Fruit fly (Drosophila melanogaster) whole organism, embryonic: Measurements from ENCODE around the gene sra.
A peak's percentile ranks its signal among the peaks of the same experiment; 100 is the strongest.

Source experiments
- CG10209 ChIP-seq: fragments of 200-800 bp; sonication (Bioruptor generic); optimal IDR thresholded peaks from 3 replicates; lab custom pipeline; 2017; ENCODE audit warnings: missing biosample characterization, mild to moderate bottlenecking, missing genetic modification characterization, missing genetic modification reagents
- CG12155 ChIP-seq: fragments of 200-800 bp; sonication (Bioruptor generic); optimal IDR thresholded peaks from 3 replicates; lab custom pipeline; 2016; ENCODE audit warnings: missing biosample characterization, missing genetic modification characterization
- CG1233 ChIP-seq: fragments of 200-800 bp; sonication (Bioruptor generic); optimal IDR thresholded peaks from 4 replicates; lab custom pipeline; 2018; ENCODE audit warnings: missing biosample characterization, mild to moderate bottlenecking, missing genetic modification characterization
- CG12391 ChIP-seq: fragments of 200-800 bp; sonication (Bioruptor generic); optimal IDR thresholded peaks from 3 replicates; lab custom pipeline; 2018; ENCODE audit warnings: missing biosample characterization, mild to moderate bottlenecking, missing genetic modification characterization, moderate library complexity
- CG13894 ChIP-seq: fragments of 200-800 bp; sonication (Bioruptor generic); optimal IDR thresholded peaks from 3 replicates; lab custom pipeline; 2018; ENCODE audit warnings: missing biosample characterization, mild to moderate bottlenecking, missing genetic modification characterization, moderate library complexity
- CG14965 ChIP-seq: fragments of 200-800 bp; sonication (Bioruptor generic); optimal IDR thresholded peaks from 2 replicates; lab custom pipeline; 2016; ENCODE audit warnings: missing biosample characterization, missing genetic modification characterization, borderline replicate concordance
- CG15696 ChIP-seq: fragments of 200-800 bp; sonication (Bioruptor generic); optimal IDR thresholded peaks from 2 replicates; lab custom pipeline; 2019; ENCODE audit warnings: missing biosample characterization, mild to moderate bottlenecking, missing genetic modification characterization, moderate library complexity
- CG1602 ChIP-seq: fragments of 200-800 bp; sonication (Bioruptor generic); optimal IDR thresholded peaks from 3 replicates; lab custom pipeline; 2016; ENCODE audit warnings: missing biosample characterization, missing genetic modification characterization
- CG16813 ChIP-seq: fragments of 200-800 bp; sonication (Bioruptor generic); IDR thresholded peaks from 3 replicates; pipeline ENCODE4 v1.3.6; 2022; ENCODE audit warnings: missing biosample characterization, missing genetic modification characterization; ENCODE audit not compliant: partially characterized antibody
- CG18262 ChIP-seq: fragments of 200-800 bp; optimal IDR thresholded peaks from 3 replicates; lab custom pipeline; 2019; ENCODE audit warnings: missing biosample characterization, mild to moderate bottlenecking, missing genetic modification characterization, moderate library complexity
- CG2712 ChIP-seq: fragments of 200-800 bp; optimal IDR thresholded peaks from 3 replicates; lab custom pipeline; 2019; ENCODE audit warnings: missing biosample characterization, mild to moderate bottlenecking, missing genetic modification characterization, moderate library complexity
- CG2889 ChIP-seq: fragments of 200-800 bp; sonication (Bioruptor generic); IDR thresholded peaks from 3 replicates; pipeline ENCODE4 v1.3.6; 2022; ENCODE audit warnings: missing biosample characterization, missing genetic modification characterization
- CG32532 ChIP-seq: fragments of 200-800 bp; sonication (Bioruptor generic); IDR thresholded peaks from 2 replicates; pipeline ENCODE4 v1.3.6; 2022; ENCODE audit warnings: missing biosample characterization, missing genetic modification characterization
- CG32772 ChIP-seq: fragments of 200-800 bp; sonication (Bioruptor generic); IDR thresholded peaks from 2 replicates; pipeline ENCODE4 v1.3.6; 2022; ENCODE audit warnings: missing biosample characterization, missing genetic modification characterization
- CG3281 ChIP-seq: fragments of 200-800 bp; sonication (Bioruptor generic); optimal IDR thresholded peaks from 3 replicates; lab custom pipeline; 2017; ENCODE audit warnings: missing biosample characterization, mild to moderate bottlenecking, missing genetic modification characterization
- CG33557 ChIP-seq: fragments of 200-800 bp; sonication (Bioruptor generic); optimal IDR thresholded peaks from 2 replicates; lab custom pipeline; 2019; ENCODE audit warnings: missing biosample characterization, mild to moderate bottlenecking, missing genetic modification characterization, moderate library complexity
- CG3726 ChIP-seq: fragments of 200-800 bp; sonication (Bioruptor generic); IDR thresholded peaks from 3 replicates; pipeline ENCODE4, ENCODE4 v1.3.6; 2022; ENCODE audit warnings: missing biosample characterization, missing genetic modification characterization
- CG4424 ChIP-seq: fragments of 200-800 bp; sonication (Bioruptor generic); optimal IDR thresholded peaks from 3 replicates; lab custom pipeline; 2016; ENCODE audit warnings: missing biosample characterization, missing genetic modification characterization
- CG5245 ChIP-seq: fragments of 200-800 bp; sonication (Bioruptor generic); optimal IDR thresholded peaks from 3 replicates; lab custom pipeline; 2016; ENCODE audit warnings: missing biosample characterization, missing genetic modification characterization
- CG6175 ChIP-seq: fragments of 200-800 bp; sonication (Bioruptor generic); IDR thresholded peaks from 3 replicates; pipeline ENCODE4 v1.3.6; 2022; ENCODE audit warnings: missing biosample characterization, missing genetic modification characterization
- CG7839 ChIP-seq: fragments of 200-800 bp; sonication (Bioruptor generic); optimal IDR thresholded peaks from 3 replicates; lab custom pipeline; 2018; ENCODE audit warnings: missing biosample characterization, mild to moderate bottlenecking, missing genetic modification characterization, moderate library complexity
- CG7987 ChIP-seq: fragments of 200-800 bp; sonication (Bioruptor generic); optimal IDR thresholded peaks from 2 replicates; lab custom pipeline; 2018; ENCODE audit warnings: missing biosample characterization, mild to moderate bottlenecking, missing genetic modification characterization, moderate library complexity
- CG8924 ChIP-seq: fragments of 200-800 bp; optimal IDR thresholded peaks from 3 replicates; lab custom pipeline; 2019; ENCODE audit warnings: missing biosample characterization, mild to moderate bottlenecking, missing genetic modification characterization, moderate library complexity
- CHES-1-like ChIP-seq: fragments of 200-800 bp; sonication (Bioruptor generic); optimal IDR thresholded peaks from 2 replicates; lab custom pipeline; 2016; ENCODE audit warnings: missing biosample characterization, missing genetic modification characterization
- Dbx ChIP-seq: fragments of 200-800 bp; sonication (Bioruptor generic); IDR thresholded peaks from 3 replicates; pipeline ENCODE4 v1.3.6; 2022; ENCODE audit warnings: missing biosample characterization, missing genetic modification characterization
- Deaf1 ChIP-seq: fragments of 200-800 bp; optimal IDR thresholded peaks from 3 replicates; lab custom pipeline; 2019; ENCODE audit warnings: missing biosample characterization, mild to moderate bottlenecking, missing genetic modification characterization, moderate library complexity
- Elba2 ChIP-seq: fragments of 200-800 bp; sonication (Bioruptor generic); optimal IDR thresholded peaks from 3 replicates; lab custom pipeline; 2016; ENCODE audit warnings: missing biosample characterization, missing genetic modification characterization
- HLH3B ChIP-seq: fragments of 200-800 bp; sonication (Bioruptor generic); IDR thresholded peaks from 2 replicates; pipeline ENCODE4 v1.3.6; 2022; ENCODE audit warnings: missing biosample characterization, missing genetic modification characterization
- Hr78 ChIP-seq, 2 experiments: fragments of 200-800 bp in 1 of 2; fragments of >200 bp in 1 of 2; sonication (Bioruptor generic) in 1 of 2; optimal IDR thresholded peaks; 2 replicates each; lab custom pipeline; 2017 to 2019; ENCODE audit warnings: missing biosample characterization in 2 of 2, missing genetic modification characterization in 2 of 2, mild to moderate bottlenecking in 1 of 2, moderate library complexity in 1 of 2
- NC2α ChIP-seq: fragments of 200-800 bp; sonication (Bioruptor generic); optimal IDR thresholded peaks from 2 replicates; lab custom pipeline; 2016; ENCODE audit warnings: missing biosample characterization, missing genetic modification characterization
- NFAT ChIP-seq: fragments of 200-800 bp; sonication (Bioruptor generic); IDR thresholded peaks from 2 replicates; pipeline ENCODE4 v1.3.6; 2022; ENCODE audit warnings: missing biosample characterization, missing genetic modification characterization
- Trl ChIP-seq, 3 experiments: fragments of >200 bp in 2 of 3; fragments of 200-800 bp in 1 of 3; sonication (Bioruptor generic) in 1 of 3; optimal IDR thresholded peaks; 2 replicates in 1 of 3; 3 replicates in 2 of 3; lab custom pipeline; 2016 to 2017; ENCODE audit warnings: missing biosample characterization in 1 of 3, missing genetic modification characterization in 1 of 3
- ara ChIP-seq: fragments of 200-800 bp; sonication (Bioruptor generic); IDR thresholded peaks from 2 replicates; pipeline ENCODE4 v1.3.6; 2022; ENCODE audit warnings: missing biosample characterization, missing genetic modification characterization
- br ChIP-seq: fragments of >200 bp; optimal IDR thresholded peaks from 2 replicates; lab custom pipeline; 2017
- cg ChIP-seq: fragments of 200-800 bp; sonication (Bioruptor generic); optimal IDR thresholded peaks from 3 replicates; lab custom pipeline; 2019; ENCODE audit warnings: missing biosample characterization, mild to moderate bottlenecking, missing genetic modification characterization, moderate library complexity
- chn ChIP-seq: fragments of 200-800 bp; sonication (Bioruptor generic); optimal IDR thresholded peaks from 2 replicates; lab custom pipeline; 2016; ENCODE audit warnings: missing biosample characterization, missing genetic modification characterization
- dm ChIP-seq: fragments of 200-800 bp; sonication (Bioruptor generic); optimal IDR thresholded peaks from 3 replicates; lab custom pipeline; 2016; ENCODE audit warnings: missing biosample characterization, missing genetic modification characterization
- eyg ChIP-seq: fragments of 200-800 bp; sonication (Bioruptor generic); optimal IDR thresholded peaks from 3 replicates; lab custom pipeline; 2016; ENCODE audit warnings: missing biosample characterization, missing genetic modification characterization
- fd3F ChIP-seq: fragments of 200-800 bp; sonication (Bioruptor generic); optimal IDR thresholded peaks from 2 replicates; lab custom pipeline; 2018; ENCODE audit warnings: missing biosample characterization, mild to moderate bottlenecking, missing genetic modification characterization, moderate library complexity
- gcm ChIP-seq: fragments of 200-800 bp; sonication (Bioruptor generic); optimal IDR thresholded peaks from 2 replicates; lab custom pipeline; 2019; ENCODE audit warnings: missing biosample characterization, mild to moderate bottlenecking, missing genetic modification characterization, moderate library complexity
- hkb ChIP-seq, 2 experiments: fragments of 200-800 bp in 1 of 2; fragments of >200 bp in 1 of 2; sonication (Bioruptor generic) in 1 of 2; IDR thresholded peaks in 1 of 2; optimal IDR thresholded peaks in 1 of 2; 2 replicates each; pipeline versions ENCODE4 v1.3.6 to Lab custom; 2017 to 2022; ENCODE audit warnings: missing biosample characterization in 1 of 2, missing genetic modification characterization in 1 of 2
- kni ChIP-seq: fragments of 200-800 bp; sonication (Bioruptor generic); optimal IDR thresholded peaks from 3 replicates; lab custom pipeline; 2017; ENCODE audit warnings: mild to moderate bottlenecking, missing biosample characterization, missing genetic modification reagents, missing genetic modification characterization
- lmd ChIP-seq: fragments of 200-800 bp; sonication (Bioruptor generic); IDR thresholded peaks from 2 replicates; pipeline ENCODE4 v1.3.6; 2022; ENCODE audit warnings: missing biosample characterization, missing genetic modification characterization
- maf-S ChIP-seq: fragments of 200-800 bp; sonication (Bioruptor generic); optimal IDR thresholded peaks from 2 replicates; lab custom pipeline; 2016; ENCODE audit warnings: missing biosample characterization, missing genetic modification characterization
- prd ChIP-seq, 3 experiments: fragments of >200 bp in 2 of 3; fragments of 200-800 bp in 1 of 3; sonication (Bioruptor generic) in 1 of 3; optimal IDR thresholded peaks in 2 of 3; IDR thresholded peaks in 1 of 3; 2 replicates in 2 of 3; 3 replicates in 1 of 3; pipeline versions ENCODE4 v1.3.6 to Lab custom; 2017 to 2022; ENCODE audit warnings: missing biosample characterization in 1 of 3, missing genetic modification characterization in 1 of 3
- stc ChIP-seq: fragments of 200-800 bp; sonication (Bioruptor generic); IDR thresholded peaks from 2 replicates; pipeline ENCODE4 v1.3.6; 2022; ENCODE audit warnings: missing biosample characterization, missing genetic modification characterization
- zfh1 ChIP-seq: fragments of 200-800 bp; sonication (Bioruptor generic); IDR thresholded peaks from 3 replicates; pipeline ENCODE4 v1.3.6; 2022; ENCODE audit warnings: missing biosample characterization, missing genetic modification characterization

Gene sra

dm6 chr3R:16223252-16224037, 36.6 kb downstream of the sra start (continued):
- TF ChIP-seq Hr78 (GFP tag; optimal IDR thresholded peaks at IDR 0.05; lab: Kevin White, UChicago) (no peak), CG3281 (GFP tag; lab: Kevin White, UChicago) (peak; percentile 66), CG5245 (GFP tag; lab: Kevin White, UChicago) (no peak), NC2α (GFP tag; lab: Kevin White, UChicago) (no peak), CG13894 (peak; percentile 86), Elba2 (no peak), CG32772 (GFP tag; lab: Robert Waterston, UW) (peak; percentile 38; the same call in 1 of the 2 replicates), hkb (optimal IDR thresholded peaks at IDR 0.05; lab: Kevin White, UChicago) (no peak), hkb (GFP tag; IDR thresholded peaks at IDR 0.05; lab: Robert Waterston, UW) (peak; percentile 9; the same call in 1 of the 2 replicates), CG4424 (GFP tag; lab: Kevin White, UChicago) (peak; percentile 39), CG3726 (peak; percentile 51; the same call in 1 of the 3 replicates), CG15696 (tag; lab: Kevin White, UChicago) (no peak), Trl (optimal IDR thresholded peaks at IDR 0.05; lab: Kevin White, UChicago) (no peak), Trl (GFP tag; optimal IDR thresholded peaks at IDR 0.05; lab: Kevin White, UChicago) (peak; percentile 22), kni (GFP tag; lab: Kevin White, UChicago) (peak; percentile 67), Deaf1 (tag; lab: Kevin White, UChicago) (peak; percentile 82), CG7839 (peak; percentile 70), CG1233 (GFP tag; lab: Kevin White, UChicago) (peak; percentile 46), zfh1 (GFP tag; lab: Robert Waterston, UW) (peak; percentile 58; the same call in 2 of the 3 replicates), maf-S (GFP tag; lab: Kevin White, UChicago) (no peak), CG33557 (no peak), cg (peak; percentile 15), lmd (GFP tag; lab: Robert Waterston, UW) (no peak), br (no peak), Dbx (GFP tag; lab: Robert Waterston, UW) (peak; percentile 39; the same call in 1 of the 3 replicates), chn (no peak), NFAT (GFP tag; lab: Robert Waterston, UW) (peak; percentile 38; the same call in 1 of the 2 replicates), HLH3B (GFP tag; lab: Robert Waterston, UW) (0 out of 2 replicates have a peak, but pooled peaks have one; percentile 16), gcm (no peak), CG1602 (GFP tag; lab: Kevin White, UChicago) (peak; percentile 13), CG12391 (tag; lab: Kevin White, UChicago) (peak; percentile 26), CG8924 (peak; percentile 58), dm (peak; percentile 31), CG6175 (GFP tag; lab: Robert Waterston, UW) (peak; percentile 80), CG2712 (peak; percentile 22), fd3F (GFP tag; lab: Kevin White, UChicago) (no peak), CHES-1-like (GFP tag; lab: Kevin White, UChicago) (no peak), CG14965 (GFP tag; lab: Kevin White, UChicago) (no peak), ara (GFP tag; lab: Robert Waterston, UW) (no peak), CG18262 (tag; lab: Kevin White, UChicago) (peak; percentile 35), CG2889 (GFP tag; lab: Robert Waterston, UW) (no peak), eyg (GFP tag; lab: Kevin White, UChicago) (peak; percentile 3), CG32532 (GFP tag; lab: Robert Waterston, UW) (no peak), CG16813 (no peak), CG10209 (GFP tag; lab: Kevin White, UChicago) (no peak), CG7987 (GFP tag; lab: Kevin White, UChicago) (peak; percentile 43), prd (optimal IDR thresholded peaks at IDR 0.05; lab: Kevin White, UChicago) (no peak), prd (GFP tag; IDR thresholded peaks at IDR 0.05; lab: Robert Waterston, UW) (peak; percentile 47; the same call in 1 of the 3 replicates), CG12155 (GFP tag; lab: Kevin White, UChicago) (peak; percentile 34), stc (GFP tag; lab: Robert Waterston, UW) (0 out of 2 replicates have a peak, but pooled peaks have one; percentile 6)
